Worm (Caenorhabditis elegans): Measurements from ENCODE around the gene str-143.

The str-143 gene

ce11 chrV:8031121-8031520, 38.4 kb downstream of the str-143 start, which contains the start of gene vars-1 (continued):
- TF ChIP-seq hif-1 (tag; optimal IDR thresholded peaks at IDR 0.05) (no peak), dve-1 (tag; optimal IDR thresholded peaks at IDR 0.05; ENCODE audit: insufficient read depth) (no peak), ceh-82 (tag; optimal IDR thresholded peaks at IDR 0.05) (no peak), rbr-2 (tag; optimal IDR thresholded peaks at IDR 0.05) (no peak), F49E8.2 (tag; optimal IDR thresholded peaks at IDR 0.05; ENCODE audit: borderline replicate concordance) (peak; percentile 7), lin-1 (GFP tag; IDR thresholded peaks at IDR 0.05) (no peak), pqm-1 (tag; optimal IDR thresholded peaks at IDR 0.05) (no peak), fkh-10 (GFP tag; optimal IDR thresholded peaks at IDR 0.05) (peak; percentile 7), arid-1 (GFP tag; conservative IDR thresholded peaks at IDR 0.05) (no peak)

ce11 chrV:8028825-8029489, 40.6 kb downstream of the str-143 start, which contains the start of gene oma-2:
TSS of gene oma-2 (plus strand) at chrV:8029439.
- TF ChIP-seq pqm-1 (tag; optimal IDR thresholded peaks at IDR 0.05) (no peak), lsy-2 (tag; optimal IDR thresholded peaks at IDR 0.05) (peak in 1 of 2 experiments; percentile 25), ceh-28 (tag; optimal IDR thresholded peaks at IDR 0.05) (no peak), unc-62 (GFP tag; optimal IDR thresholded peaks at IDR 0.05 in 1 of 2) (no peak), unc-62 (tag; optimal IDR thresholded peaks at IDR 0.05) (no peak), lin-1 (GFP tag; IDR thresholded peaks at IDR 0.05) (no peak), arid-1 (GFP tag; conservative IDR thresholded peaks at IDR 0.05) (no peak), T20F7.1 (GFP tag; optimal IDR thresholded peaks at IDR 0.05) (no peak), mdt-29 (GFP tag; IDR thresholded peaks at IDR 0.05) (no peak), daf-19 (GFP tag; conservative IDR thresholded peaks at IDR 0.05) (no peak), duxl-1 (tag; optimal IDR thresholded peaks at IDR 0.05; ENCODE audit: poor library complexity) (no peak), F26F4.8 (GFP tag; conservative IDR thresholded peaks at IDR 0.05) (no peak), nhr-237 (tag; optimal IDR thresholded peaks at IDR 0.05) (no peak), ZK546.5 (tag; optimal IDR thresholded peaks at IDR 0.05) (no peak), nhr-48 (tag; optimal IDR thresholded peaks at IDR 0.05) (no peak), daf-8 (GFP tag; IDR thresholded peaks at IDR 0.05) (no peak), mxl-2 (GFP tag; conservative IDR thresholded peaks at IDR 0.05) (no peak), lin-38 (GFP tag; IDR thresholded peaks at IDR 0.05) (peak; percentile 34), F49E8.2 (tag; optimal IDR thresholded peaks at IDR 0.05; ENCODE audit: borderline replicate concordance) (peak; percentile 35), unc-130 (GFP tag; optimal IDR thresholded peaks at IDR 0.05) (peak; percentile 33), ceh-82 (tag; optimal IDR thresholded peaks at IDR 0.05) (no peak), nhr-11 (tag; optimal IDR thresholded peaks at IDR 0.05) (no peak), ceh-20 (GFP tag; IDR thresholded peaks at IDR 0.05) (no peak), tra-1 (GFP tag; IDR thresholded peaks at IDR 0.05) (no peak), lin-13 (GFP tag; optimal IDR thresholded peaks at IDR 0.05) (peak; percentile 33), lin-29 (GFP tag; IDR thresholded peaks at IDR 0.05) (no peak), Y75B8A.6 (GFP tag; IDR thresholded peaks at IDR 0.05) (no peak), nhr-25 (tag; optimal IDR thresholded peaks at IDR 0.05; ENCODE audit: borderline replicate concordance, insufficient read depth) (no peak), ztf-7 (tag; optimal IDR thresholded peaks at IDR 0.05) (no peak), ctbp-1 (GFP tag; IDR thresholded peaks at IDR 0.05) (no peak), spr-3 (GFP tag; optimal IDR thresholded peaks at IDR 0.05) (no peak), hmg-1.1 (GFP tag; IDR thresholded peaks at IDR 0.05) (no peak), fos-1 (tag; optimal IDR thresholded peaks at IDR 0.05) (no peak)
